Worm (Caenorhabditis elegans): ENCODE data around the gene srt-12.

- TF ChIP-seq T22C8.4 (GFP tag; IDR thresholded peaks at IDR 0.05) (no peak), flt-1 (GFP tag; IDR thresholded peaks at IDR 0.05) (no peak), ztf-29 (GFP tag; IDR thresholded peaks at IDR 0.05) (no peak), tab-1 (GFP tag; IDR thresholded peaks at IDR 0.05) (no peak), ref-1 (GFP tag; conservative IDR thresholded peaks at IDR 0.05) (no peak), ztf-23 (GFP tag; IDR thresholded peaks at IDR 0.05) (no peak), med-1 (GFP tag; optimal IDR thresholded peaks at IDR 0.05; ENCODE audit: insufficient read depth) (no peak), klf-2 (GFP tag; conservative IDR thresholded peaks at IDR 0.05) (no peak), cog-1 (tag; optimal IDR thresholded peaks at IDR 0.05) (no peak)
Measured at ce11 chrV:4248359-4248758, 6.0 kb upstream of the srt-12 start.

Data from whole organism, midembryonic.